Worm (Caenorhabditis elegans) whole organism, young adult: ENCODE data around the gene atl-1.

ENCODE experiments used
- B0019.2 ChIP-seq: fragments of 200-800 bp; sonication (Bioruptor generic); conservative IDR thresholded peaks from 2 replicates; pipeline ENCODE4 v1.3.6; 2022; ENCODE audit warnings: missing genetic modification reagents, missing genetic modification characterization, missing compliant biosample characterization
- C06A6.2 ChIP-seq: fragments of 200-800 bp; sonication (Bioruptor generic); conservative IDR thresholded peaks from 2 replicates; pipeline ENCODE4 v1.3.6; 2022; ENCODE audit warnings: missing genetic modification characterization, missing compliant biosample characterization
- D2030.7 ChIP-seq: fragments of 200-800 bp; sonication (Bioruptor generic); IDR thresholded peaks from 2 replicates; pipeline ENCODE4 v1.3.6; 2022; ENCODE audit warnings: missing genetic modification reagents, missing genetic modification characterization, missing compliant biosample characterization
- F33H1.4 ChIP-seq: fragments of 200-800 bp; sonication (Bioruptor generic); IDR thresholded peaks from 2 replicates; pipeline ENCODE4 v1.3.6; 2022; ENCODE audit warnings: missing genetic modification reagents, missing genetic modification characterization, missing compliant biosample characterization
- F39B2.1 ChIP-seq: fragments of 200-800 bp; sonication (Bioruptor generic); IDR thresholded peaks from 2 replicates; pipeline ENCODE4 v1.3.6; 2022; ENCODE audit warnings: missing genetic modification reagents, missing genetic modification characterization, missing compliant biosample characterization
- F49E8.2 ChIP-seq: sonication (generic microtip); optimal IDR thresholded peaks from 3 replicates; lab custom pipeline; 2017; ENCODE audit warnings: missing genetic modification characterization, mild to moderate bottlenecking, missing compliant biosample characterization, antibody characterized with exemption, moderate library complexity; ENCODE audit not compliant: insufficient read depth
- T07F8.4 ChIP-seq: sonication (generic microtip); optimal IDR thresholded peaks from 2 replicates; lab custom pipeline; 2016; ENCODE audit warnings: mild to moderate bottlenecking, missing genetic modification characterization, moderate library complexity, missing compliant biosample characterization
- Y53F4B.3 ChIP-seq: fragments of 200-800 bp; sonication (Bioruptor generic); IDR thresholded peaks from 2 replicates; pipeline ENCODE4 v1.3.6; 2022; ENCODE audit warnings: missing genetic modification reagents, missing genetic modification characterization, missing compliant biosample characterization
- Y56A3A.18 ChIP-seq: fragments of 200-800 bp; sonication (Bioruptor generic); IDR thresholded peaks from 2 replicates; pipeline ENCODE4 v1.3.6; 2022; ENCODE audit warnings: missing genetic modification reagents, missing genetic modification characterization, missing compliant biosample characterization
- Y95B8A.8 ChIP-seq: fragments of 200-800 bp; sonication (Bioruptor generic); IDR thresholded peaks from 2 replicates; pipeline ENCODE4 v1.3.6; 2022; ENCODE audit warnings: missing genetic modification reagents, missing genetic modification characterization, missing compliant biosample characterization
- ama-1 ChIP-seq, 3 experiments: fragments of 150-350 bp in 1 of 3; sonication (generic microtip) in 2 of 3; optimal IDR thresholded peaks; 2 replicates each; lab custom pipeline; 2014 to 2018; ENCODE audit warnings: missing biosample characterization in 2 of 3, missing genetic modification characterization in 2 of 3, missing genetic modification reagents in 2 of 3
- atf-7 ChIP-seq: sonication (generic microtip); optimal IDR thresholded peaks from 2 replicates; lab custom pipeline; 2017; ENCODE audit warnings: mild to moderate bottlenecking, missing genetic modification characterization, missing compliant biosample characterization
- attf-6 ChIP-seq: fragments of 200-800 bp; sonication (Bioruptor generic); IDR thresholded peaks from 2 replicates; pipeline ENCODE4 v1.3.6; 2022; ENCODE audit warnings: missing genetic modification reagents, missing genetic modification characterization, missing compliant biosample characterization
- ceh-100 ChIP-seq: fragments of 200-800 bp; sonication (Bioruptor generic); IDR thresholded peaks from 2 replicates; pipeline ENCODE4 v1.3.6; 2022; ENCODE audit warnings: missing genetic modification reagents, missing genetic modification characterization, missing compliant biosample characterization
- ceh-40 ChIP-seq: fragments of 200-800 bp; sonication (Bioruptor generic); IDR thresholded peaks from 2 replicates; pipeline ENCODE4 v1.3.6; 2022; ENCODE audit warnings: missing genetic modification characterization, missing compliant biosample characterization
- ceh-91 ChIP-seq: fragments of 200-800 bp; sonication (Bioruptor generic); IDR thresholded peaks from 2 replicates; pipeline ENCODE4 v1.3.6; 2022; ENCODE audit warnings: missing genetic modification reagents, missing genetic modification characterization, missing compliant biosample characterization
- dox-1 ChIP-seq: fragments of 200-800 bp; sonication (Bioruptor generic); IDR thresholded peaks from 2 replicates; pipeline ENCODE4 v1.3.6; 2022; ENCODE audit warnings: missing genetic modification reagents, missing genetic modification characterization, missing compliant biosample characterization
- egl-44 ChIP-seq: fragments of 200-800 bp; sonication (Bioruptor generic); IDR thresholded peaks from 2 replicates; pipeline ENCODE4 v1.3.6; 2022; ENCODE audit warnings: missing genetic modification reagents, missing genetic modification characterization, missing compliant biosample characterization
- egrh-3 ChIP-seq: fragments of 200-800 bp; sonication (Bioruptor generic); IDR thresholded peaks from 2 replicates; pipeline ENCODE4 v1.3.6; 2022; ENCODE audit warnings: missing genetic modification reagents, missing genetic modification characterization, missing compliant biosample characterization
- ekl-4 ChIP-seq: fragments of 200-800 bp; sonication (Bioruptor generic); IDR thresholded peaks from 2 replicates; pipeline ENCODE4 v1.3.6; 2022; ENCODE audit warnings: missing genetic modification reagents, missing genetic modification characterization, missing compliant biosample characterization
- ets-4 ChIP-seq: fragments of 200-800 bp; sonication (Bioruptor generic); optimal IDR thresholded peaks from 2 replicates; lab custom pipeline; 2018; ENCODE audit warnings: mild to moderate bottlenecking, missing genetic modification characterization, missing compliant biosample characterization
- hsf-1 ChIP-seq: fragments of 200-800 bp; sonication (Bioruptor generic); IDR thresholded peaks from 2 replicates; pipeline ENCODE4 v1.3.6; 2022; ENCODE audit warnings: missing genetic modification reagents, missing genetic modification characterization, missing compliant biosample characterization
- let-607 ChIP-seq, 2 experiments: fragments of 200-800 bp in 1 of 2; sonication (Bioruptor generic) in 1 of 2; sonication (generic microtip) in 1 of 2; optimal IDR thresholded peaks; 2 replicates each; lab custom pipeline; 2016 to 2018; ENCODE audit warnings: mild to moderate bottlenecking in 2 of 2, missing compliant biosample characterization in 2 of 2, missing genetic modification characterization in 2 of 2, moderate library complexity in 2 of 2, missing genotype in 1 of 2
- lin-54 ChIP-seq: fragments of 200-800 bp; sonication (Bioruptor generic); optimal IDR thresholded peaks from 2 replicates; lab custom pipeline; 2018; ENCODE audit warnings: mild to moderate bottlenecking, missing genetic modification characterization, missing compliant biosample characterization
- lsl-1 ChIP-seq: fragments of 200-800 bp; sonication (Bioruptor generic); optimal IDR thresholded peaks from 2 replicates; lab custom pipeline; 2018; ENCODE audit warnings: mild to moderate bottlenecking, missing genetic modification characterization, moderate library complexity, missing compliant biosample characterization
- madf-3 ChIP-seq: fragments of 200-800 bp; sonication (Bioruptor generic); IDR thresholded peaks from 2 replicates; pipeline ENCODE4 v1.3.6; 2022; ENCODE audit warnings: missing genetic modification reagents, missing genetic modification characterization, missing compliant biosample characterization
- nfya-2 ChIP-seq: fragments of 200-800 bp; sonication (Bioruptor generic); IDR thresholded peaks from 2 replicates; pipeline ENCODE4 v1.3.6; 2022; ENCODE audit warnings: missing genetic modification reagents, missing genetic modification characterization, missing compliant biosample characterization
- nfyb-1 ChIP-seq: fragments of 200-800 bp; sonication (Bioruptor generic); IDR thresholded peaks from 2 replicates; pipeline ENCODE4 v1.3.6; 2022; ENCODE audit warnings: missing genetic modification reagents, missing genetic modification characterization, missing compliant biosample characterization
- nhr-179 ChIP-seq: sonication (generic microtip); optimal IDR thresholded peaks from 2 replicates; lab custom pipeline; 2016; ENCODE audit warnings: mild to moderate bottlenecking, missing genetic modification characterization, missing compliant biosample characterization
- nhr-80 ChIP-seq: sonication (generic microtip); optimal IDR thresholded peaks from 2 replicates; lab custom pipeline; 2016; ENCODE audit warnings: missing genetic modification characterization, missing compliant biosample characterization
- pbrm-1 ChIP-seq: fragments of 200-800 bp; sonication (Bioruptor generic); IDR thresholded peaks from 2 replicates; pipeline ENCODE4 v1.3.6; 2022; ENCODE audit warnings: missing genetic modification reagents, missing genetic modification characterization, missing compliant biosample characterization
- rcor-1 ChIP-seq: fragments of 200-800 bp; sonication (Bioruptor generic); IDR thresholded peaks from 2 replicates; pipeline ENCODE4 v1.3.6; 2022; ENCODE audit warnings: missing genetic modification reagents, missing genetic modification characterization, missing compliant biosample characterization
- snpc-3.4 ChIP-seq: sonication (generic microtip); optimal IDR thresholded peaks from 2 replicates; lab custom pipeline; 2017; ENCODE audit warnings: missing genetic modification characterization, mild to moderate bottlenecking, missing compliant biosample characterization, antibody characterized with exemption, moderate library complexity, missing genotype, missing genetic modification reagents
- sptf-2 ChIP-seq: fragments of 200-800 bp; sonication (Bioruptor generic); optimal IDR thresholded peaks from 2 replicates; lab custom pipeline; 2018; ENCODE audit warnings: mild to moderate bottlenecking, missing genetic modification characterization, missing compliant biosample characterization
- unc-130 ChIP-seq: sonication (generic microtip); optimal IDR thresholded peaks from 2 replicates; lab custom pipeline; 2016; ENCODE audit warnings: missing genetic modification reagents, missing genetic modification characterization, missing compliant biosample characterization
- xnd-1 ChIP-seq: sonication (generic microtip); optimal IDR thresholded peaks from 2 replicates; lab custom pipeline; 2016; ENCODE audit warnings: missing genotype, missing genetic modification reagents, missing genetic modification characterization, missing compliant biosample characterization
- zfh-2 ChIP-seq: fragments of 200-800 bp; sonication (Bioruptor generic); conservative IDR thresholded peaks from 2 replicates; pipeline ENCODE4 v1.3.6; 2022; ENCODE audit warnings: missing genetic modification reagents, missing genetic modification characterization, missing compliant biosample characterization
- ztf-18 ChIP-seq: sonication (generic microtip); optimal IDR thresholded peaks from 2 replicates; lab custom pipeline; 2016; ENCODE audit warnings: missing genotype, mild to moderate bottlenecking, missing genetic modification characterization, missing compliant biosample characterization
- ztf-22 ChIP-seq: fragments of 200-800 bp; sonication (Bioruptor generic); optimal IDR thresholded peaks from 2 replicates; lab custom pipeline; 2018; ENCODE audit warnings: mild to moderate bottlenecking, missing genetic modification characterization, moderate library complexity, missing compliant biosample characterization
- ztf-26 ChIP-seq: sonication (generic microtip); optimal IDR thresholded peaks from 2 replicates; lab custom pipeline; 2017; ENCODE audit warnings: missing genetic modification characterization, missing compliant biosample characterization
- ztf-6 ChIP-seq: fragments of 200-800 bp; sonication (Bioruptor generic); IDR thresholded peaks from 2 replicates; pipeline ENCODE4 v1.3.6; 2022; ENCODE audit warnings: missing genetic modification reagents, missing genetic modification characterization, missing compliant biosample characterization

atl-1 gene

ce11 chrV:9616130-9616529 lies 29.3 kb downstream of the atl-1 start:
- TF ChIP-seq nhr-179 (tag; lab: Kevin White, UChicago) (no peak), egrh-3 (0 out of 2 replicates have a peak, but pooled peaks have one; percentile 26), sptf-2 (GFP tag; lab: Kevin White, UChicago) (no peak), C06A6.2 (GFP tag; lab: Robert Waterston, UW) (no peak), zfh-2 (GFP tag; lab: Robert Waterston, UW) (peak; percentile 61), ztf-6 (no peak), ama-1 (optimal IDR thresholded peaks at IDR 0.05; lab: Kevin White, UChicago) (no peak), ama-1 (GFP tag; optimal IDR thresholded peaks at IDR 0.05; lab: Kevin White, UChicago) (no peak), T07F8.4 (tag; lab: Kevin White, UChicago) (no peak)
- TF ChIP-seq, all 124 proteins: peak for 2

- TF ChIP-seq nhr-80 (tag; lab: Kevin White, UChicago): peak; percentile 19
- TF ChIP-seq snpc-3.4 (tag; lab: Kevin White, UChicago): no peak
- TF ChIP-seq let-607 (tag; optimal IDR thresholded peaks at IDR 0.05; lab: Kevin White, UChicago): peak; percentile 73 to 93
- no peak for TF ChIP-seq atf-7 (tag; lab: Kevin White, UChicago)
Observed at ce11 chrV:9615725-9616124, 29.7 kb downstream of the atl-1 start, which contains the start of gene pqn-63. Gene pqn-63 (plus strand): TSS chrV:9616031.

- TF ChIP-seq xnd-1 (tag; lab: Kevin White, UChicago): no peak
- TF ChIP-seq unc-130: no peak
- TF ChIP-seq madf-3: no peak
Observed at ce11 chrV:9609217-9609616, 36.2 kb downstream of the atl-1 start.

- no peak for TF ChIP-seq nfyb-1 (GFP tag; lab: Robert Waterston, UW)
- TF ChIP-seq ceh-100: no peak
- no peak for TF ChIP-seq Y53F4B.3 (GFP tag; lab: Robert Waterston, UW)
- TF ChIP-seq F39B2.1 (GFP tag; lab: Robert Waterston, UW): no peak
- no peak for TF ChIP-seq nfya-2 (GFP tag; lab: Robert Waterston, UW)
- TF ChIP-seq lin-54 (GFP tag; lab: Kevin White, UChicago): no peak
- TF ChIP-seq pbrm-1 (GFP tag; lab: Robert Waterston, UW): no peak
- no peak for TF ChIP-seq ztf-26 (tag; lab: Kevin White, UChicago)
- TF ChIP-seq T07F8.4 (tag; lab: Kevin White, UChicago): no peak
- no peak for TF ChIP-seq lsl-1
- no peak for TF ChIP-seq ets-4 (GFP tag; lab: Kevin White, UChicago)
- no peak for TF ChIP-seq ztf-22 (GFP tag; lab: Kevin White, UChicago)
- TF ChIP-seq ztf-18: no peak
- no peak for TF ChIP-seq madf-3
- TF ChIP-seq F49E8.2: no peak
Observed at ce11 chrV:9608256-9608655, 37.1 kb downstream of the atl-1 start, which contains the start of gene dop-2. Gene dop-2 (plus strand): TSS chrV:9608556.

- TF ChIP-seq ekl-4 (GFP tag; lab: Robert Waterston, UW) (peak; percentile 77), nfyb-1 (GFP tag; lab: Robert Waterston, UW) (0 out of 2 replicates have a peak, but pooled peaks have one; percentile 40), dox-1 (peak; percentile 96), F39B2.1 (GFP tag; lab: Robert Waterston, UW) (0 out of 2 replicates have a peak, but pooled peaks have one; percentile 68), ceh-91 (GFP tag; lab: Robert Waterston, UW) (peak; percentile 12; the same call in 1 of the 2 replicates), pbrm-1 (GFP tag; lab: Robert Waterston, UW) (peak; percentile 69), hsf-1 (GFP tag; lab: Robert Waterston, UW) (peak; percentile 99), madf-3 (peak; percentile 82), F33H1.4 (GFP tag; lab: Robert Waterston, UW) (peak; percentile 29; the same call in 1 of the 2 replicates), attf-6 (GFP tag; lab: Robert Waterston, UW) (peak; percentile 66), egl-44 (peak; percentile 62; the same call in 1 of the 2 replicates), Y56A3A.18 (GFP tag; lab: Robert Waterston, UW) (peak; percentile 76; the same call in 1 of the 2 replicates), rcor-1 (peak; percentile 60), Y95B8A.8 (GFP tag; lab: Robert Waterston, UW) (peak; percentile 22; the same call in 1 of the 2 replicates), egrh-3 (peak; percentile 66), D2030.7 (GFP tag; lab: Robert Waterston, UW) (peak; percentile 59; the same call in 1 of the 2 replicates), B0019.2 (GFP tag; lab: Robert Waterston, UW) (0 out of 2 replicates have a peak, but pooled peaks have one; percentile 55), ceh-40 (0 out of 2 replicates have a peak, but pooled peaks have one; percentile 56), ceh-100 (peak; percentile 47; the same call in 1 of the 2 replicates)
Observed at ce11 chrV:9603488-9603887, 41.9 kb downstream of the atl-1 start.
